Fruit fly (Drosophila melanogaster): ENCODE results near the gene CenG1A.

DNA sequence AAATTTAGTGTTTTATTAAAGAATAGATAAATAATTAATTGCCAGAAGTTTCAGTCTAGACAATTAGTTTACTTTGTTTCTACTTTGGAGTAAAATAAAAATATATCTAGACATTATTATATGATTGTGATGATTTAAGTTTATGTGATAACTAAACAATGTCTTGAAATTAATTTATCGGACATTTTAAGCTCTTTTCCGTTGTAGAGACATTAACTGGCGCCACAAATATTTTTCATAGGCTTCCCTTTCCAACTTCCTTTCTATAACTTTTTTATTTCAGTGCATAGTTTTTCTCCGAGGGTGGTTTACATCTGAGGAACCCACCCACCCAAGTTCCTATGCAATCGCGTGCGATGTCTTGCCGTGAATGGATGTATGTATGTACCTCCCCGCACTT is 41.3 kb downstream of the CenG1A start:
- TF ChIP-seq svp (GFP tag), result no peak
- no peak for TF ChIP-seq CG6276 (GFP tag; optimal IDR thresholded peaks at IDR 0.05)
- no peak for TF ChIP-seq CG10631 (GFP tag; optimal IDR thresholded peaks at IDR 0.05)
- TF ChIP-seq CG6854 (GFP tag; optimal IDR thresholded peaks at IDR 0.05), result no peak
- no peak for TF ChIP-seq Hr39 (GFP tag; optimal IDR thresholded peaks at IDR 0.05)
- TF ChIP-seq Sox102F (GFP tag; optimal IDR thresholded peaks at IDR 0.05), result no peak
- no peak for TF ChIP-seq Gug (GFP tag; IDR thresholded peaks at IDR 0.05)
- TF ChIP-seq OdsH (GFP tag; optimal IDR thresholded peaks at IDR 0.05), result peak; percentile 3

Measured in whole organism, prepupa.